Worm (Caenorhabditis elegans) whole organism, L3 larva: ENCODE measurements around the gene str-217.

Experiments used
- aly-2 ChIP-seq: fragments of 150-350 bp; optimal IDR thresholded peaks from 2 replicates; lab custom pipeline; 2014; ENCODE audit warnings: missing biosample characterization, missing genetic modification characterization
- ama-1 ChIP-seq: fragments of 150-350 bp; optimal IDR thresholded peaks from 2 replicates; lab custom pipeline; 2018
- ceh-9 ChIP-seq: sonication (generic microtip); optimal IDR thresholded peaks from 2 replicates; lab custom pipeline; 2018; ENCODE audit warnings: missing biosample characterization, missing genetic modification characterization
- lin-15B ChIP-seq: fragments of 150-350 bp; optimal IDR thresholded peaks from 2 replicates; lab custom pipeline; 2014; ENCODE audit warnings: missing biosample characterization, missing genetic modification characterization
- nhr-28 ChIP-seq: fragments of 150-350 bp; optimal IDR thresholded peaks from 2 replicates; lab custom pipeline; 2014; ENCODE audit warnings: missing biosample characterization, missing genetic modification characterization
- unc-62 ChIP-seq: fragments of 150-350 bp; sonication (generic microtip); optimal IDR thresholded peaks from 4 replicates; lab custom pipeline; 2014; ENCODE audit warnings: missing biosample characterization, missing genetic modification reagents, missing genetic modification characterization

ce11 chrV:17016787-17017186 lies 16.7 kb upstream of the str-217 start, which contains the start of gene srh-97:
- TF ChIP-seq ceh-9 (tag; lab: Kevin White, UChicago) (no peak), lin-15B (tag; lab: Kevin White, UChicago) (no peak), ama-1 (lab: Kevin White, UChicago) (no peak), aly-2 (tag; lab: Kevin White, UChicago) (no peak), unc-62 (GFP tag; lab: Kevin White, UChicago) (no peak), nhr-28 (tag; lab: Kevin White, UChicago) (no peak)
